Worm (Caenorhabditis elegans) whole organism, mixed stage, embryonic: Measurements from ENCODE around the gene sru-44.

Experiments used
- ceh-83 ChIP-seq: fragments of 200-800 bp; sonication (Bioruptor generic); optimal IDR thresholded peaks from 2 replicates; lab custom pipeline; 2018; ENCODE audit warnings: mild to moderate bottlenecking, missing genetic modification characterization, missing compliant biosample characterization
- ces-1 ChIP-seq: fragments of 150-350 bp; optimal IDR thresholded peaks from 2 replicates; lab custom pipeline; 2014; ENCODE audit warnings: missing biosample characterization, missing genetic modification reagents, missing genetic modification characterization
- hlh-1 ChIP-seq: fragments of 150-350 bp; optimal IDR thresholded peaks from 2 replicates; lab custom pipeline; 2014; ENCODE audit warnings: missing biosample characterization, missing genetic modification reagents, missing genetic modification characterization
- lin-13 ChIP-seq: fragments of 150-350 bp; optimal IDR thresholded peaks from 2 replicates; lab custom pipeline; 2014; ENCODE audit warnings: missing biosample characterization, missing genetic modification characterization
- mep-1 ChIP-seq: fragments of 150-350 bp; optimal IDR thresholded peaks from 2 replicates; lab custom pipeline; 2017; ENCODE audit warnings: missing biosample characterization, missing genetic modification reagents, missing genetic modification characterization, inconsistent platforms
- snpc-4 ChIP-seq: fragments of 150-350 bp; optimal IDR thresholded peaks from 2 replicates; lab custom pipeline; 2014; ENCODE audit warnings: missing biosample characterization, missing genetic modification characterization
- unc-39 ChIP-seq: fragments of 150-350 bp; optimal IDR thresholded peaks from 2 replicates; lab custom pipeline; 2014; ENCODE audit warnings: missing biosample characterization, missing genetic modification characterization
- unc-62 ChIP-seq: fragments of 150-350 bp; optimal IDR thresholded peaks from 2 replicates; lab custom pipeline; 2014; ENCODE audit warnings: missing biosample characterization, missing genetic modification reagents, missing genetic modification characterization
- zip-8 ChIP-seq: fragments of 150-350 bp; optimal IDR thresholded peaks from 2 replicates; lab custom pipeline; 2014; ENCODE audit warnings: missing biosample characterization, missing genetic modification characterization
- ztf-11 ChIP-seq: fragments of 150-350 bp; optimal IDR thresholded peaks from 2 replicates; lab custom pipeline; 2014; ENCODE audit warnings: missing biosample characterization, missing genetic modification characterization

ce11 chrV:16479275-16479674, 11.5 kb upstream of the sru-44 start, which contains the start of gene T08G3.11:
- TF ChIP-seq ces-1 (GFP tag; lab: Kevin White, UChicago) (no peak), mep-1 (tag; lab: Kevin White, UChicago) (no peak), ztf-11 (no peak), ceh-83 (GFP tag; lab: Kevin White, UChicago) (no peak), hlh-1 (no peak), zip-8 (tag; lab: Kevin White, UChicago) (no peak), snpc-4 (tag; lab: Kevin White, UChicago) (no peak), unc-62 (GFP tag; lab: Kevin White, UChicago) (no peak), lin-13 (tag; lab: Kevin White, UChicago) (no peak), unc-39 (no peak)
